Fruit fly (Drosophila melanogaster): ENCODE results near the gene Clp.

The Clp gene

dm6 chr2L:865851-866250 lies 46.1 kb downstream of the Clp start:
- TF ChIP-seq CG11723 (GFP tag; optimal IDR thresholded peaks at IDR 0.05) (peak; percentile 91), Med (GFP tag) (peak; percentile 100), Bteb2 (GFP tag; optimal IDR thresholded peaks at IDR 0.05) (peak; percentile 94), BEAF-32 (GFP tag; optimal IDR thresholded peaks at IDR 0.05) (peak; percentile 7), chif (GFP tag; optimal IDR thresholded peaks at IDR 0.05) (peak; percentile 97), C15 (GFP tag; IDR thresholded peaks at IDR 0.05) (peak; percentile 94), Dll (GFP tag; IDR thresholded peaks at IDR 0.05; ENCODE audit: partially characterized antibody) (no peak), Ravus (GFP tag; IDR thresholded peaks at IDR 0.05) (peak; percentile 92), tx (GFP tag; optimal IDR thresholded peaks at IDR 0.05) (peak; percentile 93), Dp (GFP tag; optimal IDR thresholded peaks at IDR 0.05) (peak; percentile 11), Bgb (GFP tag; IDR thresholded peaks at IDR 0.05; ENCODE audit: partially characterized antibody) (no peak), insv (GFP tag; optimal IDR thresholded peaks at IDR 0.05) (peak; percentile 32 to 60), amos (GFP tag; IDR thresholded peaks at IDR 0.05; ENCODE audit: partially characterized antibody) (no peak), CG9817 (tag; optimal IDR thresholded peaks at IDR 0.05) (peak; percentile 97), lov (optimal IDR thresholded peaks at IDR 0.05) (no peak), lov (GFP tag; IDR thresholded peaks at IDR 0.05) (peak; percentile 97), unc-4 (GFP tag; IDR thresholded peaks at IDR 0.05; ENCODE audit: partially characterized antibody) (no peak), btn (GFP tag; optimal IDR thresholded peaks at IDR 0.05) (peak; percentile 92), lilli (GFP tag; optimal IDR thresholded peaks at IDR 0.05) (peak; percentile 98), CG30020 (tag; optimal IDR thresholded peaks at IDR 0.05) (peak; percentile 72), CG16863 (GFP tag; optimal IDR thresholded peaks at IDR 0.05) (peak; percentile 96), vvl (GFP tag; IDR thresholded peaks at IDR 0.05) (peak; percentile 98), CG4424 (GFP tag; optimal IDR thresholded peaks at IDR 0.05) (peak; percentile 97), dysf (GFP tag; IDR thresholded peaks at IDR 0.05) (peak; percentile 97), ap (GFP tag; IDR thresholded peaks at IDR 0.05) (peak; percentile 95), sisA (GFP tag; IDR thresholded peaks at IDR 0.05) (peak; percentile 96), Gsc (GFP tag; IDR thresholded peaks at IDR 0.05) (peak; percentile 84), CG17359 (tag; optimal IDR thresholded peaks at IDR 0.05) (peak; percentile 98), CG4328 (GFP tag; optimal IDR thresholded peaks at IDR 0.05) (peak; percentile 87), pita (GFP tag; optimal IDR thresholded peaks at IDR 0.05) (no peak), CG10267 (tag; optimal IDR thresholded peaks at IDR 0.05) (peak; percentile 90), hkb (optimal IDR thresholded peaks at IDR 0.05) (peak; percentile 7), hkb (GFP tag; IDR thresholded peaks at IDR 0.05) (peak; percentile 97), Spps (tag; optimal IDR thresholded peaks at IDR 0.05) (peak; percentile 92), Fer3 (tag; optimal IDR thresholded peaks at IDR 0.05) (peak; percentile 96), Pdp1 (GFP tag; optimal IDR thresholded peaks at IDR 0.05) (peak; percentile 94 to 97), CG10321 (GFP tag; IDR thresholded peaks at IDR 0.05) (peak; percentile 79), fd102C (GFP tag; optimal IDR thresholded peaks at IDR 0.05) (peak; percentile 92), zf30C (GFP tag; optimal IDR thresholded peaks at IDR 0.05) (peak; percentile 83), Xrp1 (GFP tag; IDR thresholded peaks at IDR 0.05) (peak; percentile 97), NC2β (GFP tag; optimal IDR thresholded peaks at IDR 0.05) (peak; percentile 96), luna (GFP tag; optimal IDR thresholded peaks at IDR 0.05) (peak; percentile 83), CG3838 (GFP tag; optimal IDR thresholded peaks at IDR 0.05) (peak; percentile 88), Atf3 (GFP tag; optimal IDR thresholded peaks at IDR 0.05) (peak; percentile 87), CG6654 (GFP tag; optimal IDR thresholded peaks at IDR 0.05) (peak; percentile 77), CG8281 (tag; optimal IDR thresholded peaks at IDR 0.05) (peak; percentile 92), stc (GFP tag; IDR thresholded peaks at IDR 0.05) (peak; percentile 96), CG34376 (GFP tag; optimal IDR thresholded peaks at IDR 0.05) (peak; percentile 84), abd-A (tag; optimal IDR thresholded peaks at IDR 0.05) (peak; percentile 48), CG14667 (GFP tag; IDR thresholded peaks at IDR 0.05) (peak; percentile 91), CG3281 (GFP tag; optimal IDR thresholded peaks at IDR 0.05) (peak; percentile 95)
